Worm (Caenorhabditis elegans) whole organism, midembryonic: ENCODE results near the gene T26G10.4.

Experiments used
- T22C8.4 ChIP-seq: fragments of 200-800 bp; sonication (Bioruptor generic); IDR thresholded peaks from 2 replicates; pipeline ENCODE4 v1.3.6; 2022; ENCODE audit warnings: missing genetic modification characterization, missing compliant biosample characterization
- cog-1 ChIP-seq: sonication (generic microtip); optimal IDR thresholded peaks from 2 replicates; lab custom pipeline; 2016; ENCODE audit warnings: missing genetic modification characterization, missing compliant biosample characterization
- flt-1 ChIP-seq: fragments of 200-800 bp; sonication (Bioruptor generic); IDR thresholded peaks from 2 replicates; pipeline ENCODE4 v1.3.6; 2022; ENCODE audit warnings: missing genetic modification characterization, missing compliant biosample characterization
- klf-2 ChIP-seq: fragments of 200-800 bp; sonication (Bioruptor generic); conservative IDR thresholded peaks from 2 replicates; pipeline ENCODE4 v1.3.6; 2022; ENCODE audit warnings: missing genetic modification reagents, missing genetic modification characterization, missing compliant biosample characterization
- med-1 ChIP-seq: sonication (generic microtip); optimal IDR thresholded peaks from 2 replicates; lab custom pipeline; 2017; ENCODE audit warnings: missing genetic modification characterization, mild to moderate bottlenecking, missing compliant biosample characterization, antibody characterized with exemption, missing genetic modification reagents; ENCODE audit not compliant: insufficient read depth
- ref-1 ChIP-seq: fragments of 200-800 bp; sonication (Bioruptor generic); conservative IDR thresholded peaks from 2 replicates; pipeline ENCODE4 v1.3.6; 2022; ENCODE audit warnings: missing genetic modification reagents, missing genetic modification characterization, missing compliant biosample characterization
- tab-1 ChIP-seq: fragments of 200-800 bp; sonication (Bioruptor generic); IDR thresholded peaks from 2 replicates; pipeline ENCODE4 v1.3.6; 2022; ENCODE audit warnings: missing genetic modification characterization, missing compliant biosample characterization
- ztf-23 ChIP-seq: fragments of 200-800 bp; sonication (Bioruptor generic); IDR thresholded peaks from 2 replicates; pipeline ENCODE4 v1.3.6; 2022; ENCODE audit warnings: missing genetic modification reagents, missing genetic modification characterization, missing compliant biosample characterization
- ztf-29 ChIP-seq: fragments of 200-800 bp; sonication (Bioruptor generic); IDR thresholded peaks from 2 replicates; pipeline ENCODE4 v1.3.6; 2022; ENCODE audit warnings: missing genetic modification reagents, missing genetic modification characterization, missing compliant biosample characterization

The T26G10.4 gene

DNA sequence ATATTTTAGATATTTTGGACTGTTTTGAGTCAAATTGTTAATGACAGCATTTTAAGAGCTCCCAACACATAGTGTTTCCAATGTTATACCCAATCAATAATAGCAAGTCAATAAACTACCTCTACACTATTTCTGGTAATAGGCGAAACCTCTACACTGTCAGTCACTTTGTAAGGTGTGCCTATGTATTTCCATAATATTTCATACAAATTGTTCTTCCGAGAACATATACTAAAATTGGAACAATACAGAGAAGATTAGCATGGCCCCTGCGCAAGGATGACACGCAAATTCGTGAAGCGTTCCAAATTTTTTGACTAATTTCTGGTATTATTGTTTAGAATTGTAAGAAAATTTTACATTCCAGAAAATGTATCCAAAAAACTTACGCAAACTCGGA lies 25.4 kb downstream of the T26G10.4 start:
- TF ChIP-seq flt-1: 0 out of 2 replicates have a peak, but pooled peaks have one; percentile 15

DNA sequence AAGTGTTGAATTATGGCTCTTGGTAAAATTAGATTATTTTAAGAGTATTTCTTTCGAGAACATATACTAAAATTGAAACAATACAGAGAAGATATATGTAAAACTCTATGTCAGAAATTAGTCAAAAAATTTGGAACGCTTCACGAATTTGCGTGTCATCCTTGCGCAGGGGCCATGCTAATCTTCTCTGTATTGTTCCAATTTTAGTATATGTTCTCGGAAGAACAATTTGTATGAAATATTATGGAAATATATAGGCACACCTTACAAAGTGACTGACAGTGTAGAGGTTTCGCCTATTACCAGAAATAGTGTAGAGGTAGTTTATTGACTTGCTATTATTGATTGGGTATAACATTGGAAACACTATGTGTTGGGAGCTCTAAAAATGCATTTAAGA lies 27.3 kb downstream of the T26G10.4 start:
- TF ChIP-seq flt-1: peak; percentile 75; the same call in 1 of the 2 replicates

DNA sequence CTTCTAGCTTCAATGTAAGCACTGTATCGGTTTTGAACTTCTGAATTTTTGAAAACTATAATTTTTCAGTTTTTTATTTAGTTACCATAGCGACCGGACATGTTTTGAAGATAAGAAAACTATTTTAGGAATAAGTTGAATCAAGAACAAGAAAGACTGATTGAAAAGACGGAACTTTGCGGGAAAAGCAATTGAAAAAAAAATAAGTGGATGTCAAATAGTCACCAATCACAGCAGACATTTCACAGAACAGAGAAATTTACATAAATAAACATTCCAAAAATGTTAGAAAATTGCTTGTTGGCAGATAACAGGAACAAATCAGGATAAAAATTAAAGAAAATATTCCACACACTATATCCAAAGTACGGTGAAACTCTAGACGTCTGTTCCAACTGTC lies 29.5 kb downstream of the T26G10.4 start, which contains the start of gene F54C8.6:
F54C8.6 (minus strand) TSS at position 101 of the 400 bp plus-strand sequence.
- TF ChIP-seq ztf-29 (GFP tag; lab: Robert Waterston, UW): no peak
- no peak for TF ChIP-seq klf-2 (GFP tag; lab: Robert Waterston, UW)
- no peak for TF ChIP-seq ref-1
- no peak for TF ChIP-seq tab-1
- TF ChIP-seq med-1 (GFP tag; lab: Kevin White, UChicago): no peak

DNA sequence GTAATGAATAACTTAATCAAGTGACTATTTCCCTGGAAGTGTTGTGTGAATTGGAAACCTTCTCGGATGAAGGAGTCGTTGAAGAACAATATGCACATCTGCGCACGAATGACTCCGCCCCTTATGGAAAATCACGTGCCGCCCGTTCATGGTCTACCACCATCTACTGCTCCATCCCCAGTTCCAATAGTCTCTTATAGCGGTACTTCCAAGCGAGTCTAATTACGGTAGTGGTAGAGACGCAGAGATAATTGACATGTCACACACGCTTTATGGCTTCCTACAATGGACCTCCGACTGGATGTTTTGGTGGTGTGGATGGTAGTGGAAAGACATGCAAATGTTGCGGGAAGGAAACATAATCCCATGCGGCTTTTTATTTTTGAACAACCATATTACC lies 30.6 kb downstream of the T26G10.4 start:
- no peak for TF ChIP-seq med-1 (GFP tag; lab: Kevin White, UChicago)
- TF ChIP-seq tab-1: no peak
- TF ChIP-seq cog-1 (tag; lab: Kevin White, UChicago): no peak
- TF ChIP-seq flt-1: no peak
- no peak for TF ChIP-seq ref-1

DNA sequence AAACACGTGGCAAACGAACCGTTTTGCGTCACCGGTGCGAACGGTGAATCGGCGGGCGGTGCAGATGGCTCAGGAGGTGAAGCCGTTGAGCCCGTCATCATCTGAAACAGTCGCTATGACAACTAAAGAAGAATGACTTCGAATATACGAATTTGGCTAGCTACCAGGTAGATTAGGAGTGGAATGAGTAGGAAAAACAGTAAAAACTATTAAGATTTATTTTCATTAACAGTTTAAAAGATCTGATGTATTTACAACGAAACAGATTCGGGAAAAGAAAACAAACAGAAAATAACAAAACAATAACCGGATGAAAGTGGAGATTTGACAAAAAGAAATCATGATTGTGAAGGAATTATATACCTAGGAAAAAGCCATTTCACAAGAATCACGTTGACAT lies 33.6 kb downstream of the T26G10.4 start, which contains the start of gene F54C8.7:
F54C8.7 (minus strand) TSS at position 101 of the 400 bp plus-strand sequence.
- TF ChIP-seq T22C8.4 (no peak), klf-2 (GFP tag; lab: Robert Waterston, UW) (no peak), ztf-23 (GFP tag; lab: Robert Waterston, UW) (no peak), ref-1 (no peak), med-1 (GFP tag; lab: Kevin White, UChicago) (no peak), ztf-29 (GFP tag; lab: Robert Waterston, UW) (no peak), cog-1 (tag; lab: Kevin White, UChicago) (no peak), tab-1 (no peak), flt-1 (no peak)

DNA sequence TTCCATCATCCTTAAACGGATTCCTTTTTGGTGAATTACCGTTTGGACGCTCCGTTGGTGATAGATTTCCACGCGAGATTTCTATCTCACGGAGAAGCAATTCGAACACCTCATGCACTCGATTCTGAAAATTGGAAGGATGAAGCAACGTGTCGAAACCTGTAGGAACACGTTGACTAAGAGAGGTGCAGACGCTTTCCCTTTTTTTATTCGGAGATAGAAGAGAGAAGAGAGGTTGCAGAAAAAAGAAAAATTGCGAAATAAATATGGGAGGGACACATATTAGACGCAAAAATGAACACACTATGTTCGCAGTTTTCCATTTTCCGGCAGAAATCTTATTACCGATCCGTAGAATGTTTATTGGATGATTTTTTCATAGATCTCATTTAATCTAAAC lies 34.4 kb downstream of the T26G10.4 start:
- TF ChIP-seq med-1 (GFP tag; lab: Kevin White, UChicago) (no peak), T22C8.4 (no peak), cog-1 (tag; lab: Kevin White, UChicago) (no peak), ref-1 (no peak), ztf-29 (GFP tag; lab: Robert Waterston, UW) (no peak), klf-2 (GFP tag; lab: Robert Waterston, UW) (no peak), tab-1 (no peak), flt-1 (no peak), ztf-23 (GFP tag; lab: Robert Waterston, UW) (no peak)

DNA sequence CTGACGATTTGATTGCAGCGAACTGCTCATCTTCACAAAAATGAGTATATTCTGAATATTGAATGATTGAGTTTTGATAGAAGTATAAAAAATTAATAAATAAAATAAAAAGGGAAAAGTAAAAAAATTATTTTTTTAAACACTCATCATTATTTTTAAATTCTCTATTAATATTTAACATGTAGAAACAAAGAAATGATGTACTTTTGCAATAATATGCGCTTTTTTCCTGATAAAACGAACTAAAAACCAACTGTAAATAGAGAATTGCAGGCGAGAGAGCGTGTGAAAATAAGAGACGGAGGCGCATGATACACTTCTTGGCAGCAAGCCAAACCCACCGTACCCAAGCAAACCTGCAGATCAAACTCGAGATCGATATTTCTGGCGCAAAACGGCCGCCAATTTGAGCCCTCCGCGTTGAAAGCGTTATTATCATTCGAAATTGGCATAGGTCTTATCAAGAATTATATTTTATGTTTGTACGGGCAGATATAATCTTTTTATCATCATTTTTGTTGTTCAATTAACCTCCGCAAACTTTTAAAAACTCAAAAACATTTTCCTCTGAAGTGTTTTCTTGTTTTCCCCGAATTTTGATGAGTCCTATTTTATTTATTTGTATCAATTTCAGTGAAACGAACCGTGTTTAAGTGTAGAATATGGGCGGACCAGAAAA lies 35.8 kb downstream of the T26G10.4 start, which contains the start of the genes rheb-1 and spk-1:
rheb-1 (minus strand) TSS at position 51 of the 679 bp plus-strand sequence.
spk-1 (plus strand) TSS at position 629 of the 679 bp plus-strand sequence.
- TF ChIP-seq T22C8.4 (peak; percentile 82), tab-1 (no peak), ref-1 (no peak), med-1 (GFP tag; lab: Kevin White, UChicago) (no peak), ztf-29 (GFP tag; lab: Robert Waterston, UW) (peak; percentile 69), flt-1 (0 out of 2 replicates have a peak, but pooled peaks have one; percentile 43), klf-2 (GFP tag; lab: Robert Waterston, UW) (no peak), cog-1 (tag; lab: Kevin White, UChicago) (peak; percentile 34)

DNA sequence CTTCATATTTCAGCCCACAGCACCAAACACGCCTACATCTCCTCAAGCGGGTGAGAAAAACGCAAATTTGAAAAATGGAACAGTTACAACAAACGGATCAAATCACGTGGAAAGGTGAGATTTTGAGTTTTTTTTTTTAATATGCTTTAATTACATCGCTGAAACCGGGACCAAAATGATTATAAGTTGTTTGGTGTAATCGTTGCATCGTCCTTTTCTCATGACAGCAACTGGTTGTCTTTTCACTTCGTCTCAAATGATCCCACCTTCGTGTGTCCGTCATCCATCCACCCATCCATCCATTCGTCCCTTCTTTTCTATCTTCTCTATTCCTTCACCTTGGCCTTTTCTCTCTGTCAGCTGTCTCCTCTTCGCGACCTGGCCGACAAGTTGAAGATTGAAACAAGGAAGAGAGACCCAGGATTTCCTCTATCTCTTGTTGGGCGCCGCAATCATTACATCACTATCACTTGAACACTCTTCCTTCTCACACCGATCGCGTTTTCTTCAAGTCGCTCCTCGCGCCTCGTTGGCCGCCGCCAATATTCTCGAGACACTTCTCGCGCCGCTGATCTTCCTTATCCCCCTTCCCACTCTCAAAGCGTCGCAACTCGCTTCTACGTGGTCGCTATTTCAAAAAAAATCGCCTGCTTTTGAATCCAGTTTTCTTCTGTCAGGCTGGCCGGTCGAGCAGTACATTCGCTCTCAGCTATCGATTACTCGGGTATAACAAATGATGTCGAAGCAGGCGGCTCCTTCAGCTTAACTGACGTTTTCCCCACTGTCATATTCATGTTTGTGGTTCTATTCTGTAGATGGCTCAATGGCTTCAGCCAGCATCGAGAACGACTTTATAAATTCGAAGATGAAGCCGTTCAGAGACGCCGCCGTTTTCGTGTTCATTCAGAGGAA lies 37.1 kb downstream of the T26G10.4 start:
- TF ChIP-seq klf-2 (GFP tag; lab: Robert Waterston, UW) (no peak), ztf-29 (GFP tag; lab: Robert Waterston, UW) (no peak), tab-1 (no peak), ref-1 (no peak), cog-1 (tag; lab: Kevin White, UChicago) (no peak), T22C8.4 (0 out of 2 replicates have a peak, but pooled peaks have one; percentile 21)

DNA sequence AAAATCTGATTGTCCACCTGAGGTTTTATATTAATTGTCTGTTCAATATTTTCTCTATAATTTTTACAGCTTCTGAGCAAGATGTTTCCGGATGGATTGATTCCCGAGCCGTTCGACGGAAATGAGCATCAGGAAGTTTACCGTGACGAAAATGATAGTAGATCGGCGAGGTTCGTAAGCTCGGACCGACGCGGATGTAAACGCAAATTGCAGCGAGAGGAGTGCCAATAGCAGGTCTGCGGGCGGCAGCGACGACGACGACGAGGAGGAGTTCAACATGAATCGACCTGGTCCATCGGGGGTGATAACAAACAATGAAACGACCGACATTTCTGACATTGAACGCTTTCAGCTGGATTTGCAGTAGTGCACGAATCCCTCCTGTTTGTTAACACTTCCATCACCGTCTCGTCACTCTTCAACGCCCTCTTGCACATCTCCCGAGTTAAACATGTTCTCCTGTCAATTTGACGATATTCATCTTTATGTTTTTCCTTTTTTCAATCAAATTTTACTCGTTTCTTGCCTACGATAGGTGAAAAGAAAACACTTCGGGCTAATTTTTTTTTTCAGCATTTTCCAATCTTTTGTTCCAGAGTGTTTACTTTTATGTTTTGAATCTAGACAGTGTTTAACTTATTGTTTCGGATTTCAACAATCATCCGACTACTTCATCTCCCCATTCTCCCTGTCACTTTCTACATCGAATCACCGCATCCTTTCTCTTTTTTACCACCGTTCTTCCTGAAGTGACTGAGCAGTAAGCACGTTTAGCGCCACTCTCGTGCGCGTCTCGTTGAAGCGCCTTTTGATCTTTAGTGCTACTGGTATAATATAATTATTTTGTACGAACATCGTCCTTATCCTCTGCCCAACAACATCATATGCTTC lies 41.8 kb downstream of the T26G10.4 start:
- TF ChIP-seq tab-1: no peak
- TF ChIP-seq ref-1: no peak
- no peak for TF ChIP-seq med-1 (GFP tag; lab: Kevin White, UChicago)
- TF ChIP-seq T22C8.4: no peak
- TF ChIP-seq klf-2 (GFP tag; lab: Robert Waterston, UW): no peak
- no peak for TF ChIP-seq ztf-29 (GFP tag; lab: Robert Waterston, UW)
- TF ChIP-seq cog-1 (tag; lab: Kevin White, UChicago): no peak
- no peak for TF ChIP-seq ztf-23 (GFP tag; lab: Robert Waterston, UW)
- no peak for TF ChIP-seq flt-1
